Fruit fly (Drosophila melanogaster) whole organism, embryonic: ENCODE data around the gene CG31100.

ENCODE experiments used
- CG10321 ChIP-seq: fragments of 200-800 bp; sonication (Bioruptor generic); IDR thresholded peaks from 2 replicates; pipeline ENCODE4 v1.3.6; 2022; ENCODE audit warnings: missing biosample characterization, missing genetic modification characterization
- CG11696 ChIP-seq: fragments of 200-800 bp; sonication (Bioruptor generic); IDR thresholded peaks from 2 replicates; pipeline ENCODE4 v1.3.6; 2022; ENCODE audit warnings: missing biosample characterization, missing genetic modification characterization
- CG12744 ChIP-seq: fragments of 200-800 bp; sonication (Bioruptor generic); optimal IDR thresholded peaks from 2 replicates; lab custom pipeline; 2016; ENCODE audit warnings: missing biosample characterization, missing genetic modification characterization
- CG12942 ChIP-seq: fragments of 200-800 bp; sonication (Bioruptor generic); optimal IDR thresholded peaks from 3 replicates; lab custom pipeline; 2016; ENCODE audit warnings: missing biosample characterization, missing genetic modification characterization
- CG17359 ChIP-seq: fragments of 200-800 bp; sonication (Bioruptor generic); optimal IDR thresholded peaks from 3 replicates; lab custom pipeline; 2018; ENCODE audit warnings: missing biosample characterization, mild to moderate bottlenecking, missing genetic modification characterization, moderate library complexity
- CG17361 ChIP-seq: fragments of 200-800 bp; sonication (Bioruptor generic); IDR thresholded peaks from 3 replicates; pipeline ENCODE4 v1.3.6; 2022; ENCODE audit warnings: missing biosample characterization, missing genetic modification characterization
- CG17802 ChIP-seq: fragments of 200-800 bp; sonication (Bioruptor generic); optimal IDR thresholded peaks from 2 replicates; lab custom pipeline; 2018; ENCODE audit warnings: missing biosample characterization, mild to moderate bottlenecking, missing genetic modification characterization, moderate library complexity
- CG30403 ChIP-seq: fragments of 200-800 bp; sonication (Bioruptor generic); optimal IDR thresholded peaks from 3 replicates; lab custom pipeline; 2016; ENCODE audit warnings: missing biosample characterization, missing genetic modification characterization
- CG31388 ChIP-seq: fragments of 200-800 bp; sonication (Bioruptor generic); optimal IDR thresholded peaks from 2 replicates; lab custom pipeline; 2016; ENCODE audit warnings: missing biosample characterization, missing genetic modification characterization
- CG3407 ChIP-seq: fragments of 200-800 bp; sonication (Bioruptor generic); optimal IDR thresholded peaks from 2 replicates; lab custom pipeline; 2018; ENCODE audit warnings: missing biosample characterization, mild to moderate bottlenecking, missing genetic modification characterization
- CG43689 ChIP-seq: fragments of 200-800 bp; sonication (Bioruptor generic); IDR thresholded peaks from 2 replicates; pipeline ENCODE4 v1.3.6; 2022; ENCODE audit warnings: missing biosample characterization, missing genetic modification characterization
- CG5245 ChIP-seq: fragments of 200-800 bp; sonication (Bioruptor generic); optimal IDR thresholded peaks from 3 replicates; lab custom pipeline; 2016; ENCODE audit warnings: missing biosample characterization, missing genetic modification characterization
- CG5953 ChIP-seq: fragments of 200-800 bp; sonication (Bioruptor generic); IDR thresholded peaks from 2 replicates; pipeline ENCODE4 v1.3.6; 2022; ENCODE audit warnings: missing biosample characterization, missing genetic modification characterization
- CG8944 ChIP-seq: fragments of 200-800 bp; sonication (Bioruptor generic); optimal IDR thresholded peaks from 3 replicates; lab custom pipeline; 2016; ENCODE audit warnings: missing biosample characterization, missing genetic modification characterization
- Dad ChIP-seq: fragments of 200-800 bp; sonication (Bioruptor generic); optimal IDR thresholded peaks from 3 replicates; lab custom pipeline; 2016; ENCODE audit warnings: missing biosample characterization, missing genetic modification characterization
- HHEX ChIP-seq: fragments of 200-800 bp; sonication (Bioruptor generic); optimal IDR thresholded peaks from 3 replicates; lab custom pipeline; 2017; ENCODE audit warnings: missing biosample characterization, mild to moderate bottlenecking, missing genetic modification characterization, missing genetic modification reagents
- Hmx ChIP-seq: fragments of 200-800 bp; sonication (Bioruptor generic); optimal IDR thresholded peaks from 2 replicates; lab custom pipeline; 2016; ENCODE audit warnings: missing biosample characterization, missing genetic modification characterization
- NC2β ChIP-seq: fragments of 200-800 bp; sonication (Bioruptor generic); optimal IDR thresholded peaks from 2 replicates; lab custom pipeline; 2016; ENCODE audit warnings: missing biosample characterization, missing genetic modification characterization
- NFAT ChIP-seq: fragments of 200-800 bp; sonication (Bioruptor generic); IDR thresholded peaks from 2 replicates; pipeline ENCODE4 v1.3.6; 2022; ENCODE audit warnings: missing biosample characterization, missing genetic modification characterization
- Optix ChIP-seq: fragments of 200-800 bp; sonication (Bioruptor generic); IDR thresholded peaks from 3 replicates; pipeline ENCODE4 v1.3.6; 2022; ENCODE audit warnings: missing biosample characterization, missing genetic modification characterization
- Ptx1 ChIP-seq: fragments of 200-800 bp; sonication (Bioruptor generic); IDR thresholded peaks from 2 replicates; pipeline ENCODE4 v1.3.6; 2022; ENCODE audit warnings: missing biosample characterization, missing genetic modification characterization
- Sin3A ChIP-seq: fragments of >200 bp; optimal IDR thresholded peaks from 2 replicates; lab custom pipeline; 2018
- Stat92E ChIP-seq, 3 experiments: fragments of >200 bp in 2 of 3; fragments of 200-800 bp in 1 of 3; sonication (Bioruptor generic) in 1 of 3; optimal IDR thresholded peaks; 2 replicates each; lab custom pipeline; 2017 to 2019; ENCODE audit warnings: missing biosample characterization in 3 of 3, missing genetic modification characterization in 3 of 3, mild to moderate bottlenecking in 1 of 3, moderate library complexity in 1 of 3
- TFAM ChIP-seq: fragments of 200-800 bp; sonication (Bioruptor generic); optimal IDR thresholded peaks from 2 replicates; lab custom pipeline; 2017; ENCODE audit warnings: missing biosample characterization, missing genetic modification characterization, inconsistent platforms
- Tbp ChIP-seq: fragments of >200 bp; optimal IDR thresholded peaks from 2 replicates; lab custom pipeline; 2018; ENCODE audit warnings: missing biosample characterization, missing genetic modification characterization
- ab ChIP-seq: fragments of 200-800 bp; sonication (Bioruptor generic); optimal IDR thresholded peaks from 2 replicates; lab custom pipeline; 2016; ENCODE audit warnings: missing biosample characterization, missing genetic modification characterization
- amos ChIP-seq: fragments of 200-800 bp; sonication (Bioruptor generic); IDR thresholded peaks from 2 replicates; pipeline ENCODE4 v1.3.6; 2022; ENCODE audit warnings: missing biosample characterization, missing genetic modification characterization; ENCODE audit not compliant: partially characterized antibody
- br ChIP-seq: fragments of >200 bp; optimal IDR thresholded peaks from 2 replicates; lab custom pipeline; 2017
- chif ChIP-seq, 2 experiments: fragments of 200-800 bp; sonication (Bioruptor generic); optimal IDR thresholded peaks; 3 replicates each; lab custom pipeline; 2016; ENCODE audit warnings: missing biosample characterization in 2 of 2, missing genetic modification characterization in 2 of 2
- crp ChIP-seq, 2 experiments: fragments of 200-800 bp; sonication (Bioruptor generic); optimal IDR thresholded peaks; 2 replicates in 1 of 2; 3 replicates in 1 of 2; lab custom pipeline; 2017; ENCODE audit warnings: missing biosample characterization in 2 of 2, missing genetic modification characterization in 2 of 2, mild to moderate bottlenecking in 1 of 2, moderate library complexity in 1 of 2
- dimm ChIP-seq: fragments of 200-800 bp; sonication (Bioruptor generic); IDR thresholded peaks from 2 replicates; pipeline ENCODE4 v1.3.6; 2022; ENCODE audit warnings: missing biosample characterization, missing genetic modification characterization
- disco-r ChIP-seq: fragments of 200-800 bp; sonication (Bioruptor generic); optimal IDR thresholded peaks from 2 replicates; lab custom pipeline; 2016; ENCODE audit warnings: missing biosample characterization, missing genetic modification characterization
- dpn ChIP-seq, 2 experiments: fragments of 200-800 bp; sonication (Bioruptor generic); optimal IDR thresholded peaks; 3 replicates each; lab custom pipeline; 2016; ENCODE audit warnings: missing biosample characterization in 2 of 2, missing genetic modification characterization in 2 of 2
- ewg ChIP-seq: fragments of 200-800 bp; sonication (Bioruptor generic); optimal IDR thresholded peaks from 3 replicates; lab custom pipeline; 2017; ENCODE audit warnings: mild to moderate bottlenecking, missing biosample characterization, missing genetic modification reagents, missing genetic modification characterization
- eyg ChIP-seq: fragments of 200-800 bp; sonication (Bioruptor generic); optimal IDR thresholded peaks from 3 replicates; lab custom pipeline; 2016; ENCODE audit warnings: missing biosample characterization, missing genetic modification characterization
- hbn ChIP-seq: fragments of 200-800 bp; sonication (Bioruptor generic); IDR thresholded peaks from 2 replicates; pipeline ENCODE4 v1.3.6; 2022; ENCODE audit warnings: missing biosample characterization, missing genetic modification characterization; ENCODE audit not compliant: partially characterized antibody
- hth ChIP-seq: fragments of >200 bp; optimal IDR thresholded peaks from 2 replicates; lab custom pipeline; 2017; ENCODE audit warnings: inconsistent platforms
- knrl ChIP-seq: fragments of 200-800 bp; sonication (Bioruptor generic); IDR thresholded peaks from 3 replicates; pipeline ENCODE4 v1.3.6; 2022; ENCODE audit warnings: missing biosample characterization, missing genetic modification characterization; ENCODE audit not compliant: partially characterized antibody
- lab ChIP-seq: fragments of 200-800 bp; sonication (Bioruptor generic); optimal IDR thresholded peaks from 3 replicates; lab custom pipeline; 2017; ENCODE audit warnings: missing biosample characterization, missing genetic modification characterization, mild to moderate bottlenecking, moderate library complexity, missing genetic modification reagents
- luna ChIP-seq: fragments of 200-800 bp; sonication (Bioruptor generic); optimal IDR thresholded peaks from 2 replicates; lab custom pipeline; 2016; ENCODE audit warnings: missing biosample characterization, missing genetic modification characterization
- mam ChIP-seq: fragments of 200-800 bp; sonication (Bioruptor generic); optimal IDR thresholded peaks from 3 replicates; lab custom pipeline; 2016; ENCODE audit warnings: missing biosample characterization, missing genetic modification characterization
- mirr ChIP-seq: fragments of 200-800 bp; sonication (Bioruptor generic); optimal IDR thresholded peaks from 3 replicates; lab custom pipeline; 2018; ENCODE audit warnings: missing biosample characterization, mild to moderate bottlenecking, missing genetic modification characterization
- pb ChIP-seq: fragments of 200-800 bp; sonication (Bioruptor generic); optimal IDR thresholded peaks from 3 replicates; lab custom pipeline; 2016; ENCODE audit warnings: missing biosample characterization, missing genetic modification characterization
- psq ChIP-seq: fragments of 200-800 bp; sonication (Bioruptor generic); optimal IDR thresholded peaks from 2 replicates; lab custom pipeline; 2017; ENCODE audit warnings: missing biosample characterization, missing genetic modification characterization
- pum ChIP-seq: fragments of 200-800 bp; sonication (Bioruptor generic); optimal IDR thresholded peaks from 2 replicates; lab custom pipeline; 2016; ENCODE audit warnings: missing biosample characterization, missing genetic modification characterization
- ranshi ChIP-seq: fragments of 200-800 bp; sonication (Bioruptor generic); IDR thresholded peaks from 2 replicates; pipeline ENCODE4 v1.3.6; 2022; ENCODE audit warnings: missing biosample characterization, missing genetic modification characterization
- run ChIP-seq: fragments of 200-800 bp; sonication (Bioruptor generic); optimal IDR thresholded peaks from 3 replicates; lab custom pipeline; 2018; ENCODE audit warnings: missing biosample characterization, mild to moderate bottlenecking, missing genetic modification characterization
- schlank ChIP-seq: fragments of 200-800 bp; sonication (Bioruptor generic); optimal IDR thresholded peaks from 2 replicates; lab custom pipeline; 2018; ENCODE audit warnings: missing biosample characterization, mild to moderate bottlenecking, missing genetic modification characterization
- sens-2 ChIP-seq: fragments of 200-800 bp; sonication (Bioruptor generic); IDR thresholded peaks from 2 replicates; pipeline ENCODE4 v1.3.6; 2022; ENCODE audit warnings: missing biosample characterization, missing genetic modification characterization
- tna ChIP-seq: fragments of 200-800 bp; sonication (Bioruptor generic); IDR thresholded peaks from 2 replicates; pipeline ENCODE4 v1.3.6; 2022; ENCODE audit warnings: missing biosample characterization, missing genetic modification characterization; ENCODE audit not compliant: partially characterized antibody
- yki ChIP-seq: fragments of >200 bp; optimal IDR thresholded peaks from 3 replicates; lab custom pipeline; 2018

CG31100 gene

DNA sequence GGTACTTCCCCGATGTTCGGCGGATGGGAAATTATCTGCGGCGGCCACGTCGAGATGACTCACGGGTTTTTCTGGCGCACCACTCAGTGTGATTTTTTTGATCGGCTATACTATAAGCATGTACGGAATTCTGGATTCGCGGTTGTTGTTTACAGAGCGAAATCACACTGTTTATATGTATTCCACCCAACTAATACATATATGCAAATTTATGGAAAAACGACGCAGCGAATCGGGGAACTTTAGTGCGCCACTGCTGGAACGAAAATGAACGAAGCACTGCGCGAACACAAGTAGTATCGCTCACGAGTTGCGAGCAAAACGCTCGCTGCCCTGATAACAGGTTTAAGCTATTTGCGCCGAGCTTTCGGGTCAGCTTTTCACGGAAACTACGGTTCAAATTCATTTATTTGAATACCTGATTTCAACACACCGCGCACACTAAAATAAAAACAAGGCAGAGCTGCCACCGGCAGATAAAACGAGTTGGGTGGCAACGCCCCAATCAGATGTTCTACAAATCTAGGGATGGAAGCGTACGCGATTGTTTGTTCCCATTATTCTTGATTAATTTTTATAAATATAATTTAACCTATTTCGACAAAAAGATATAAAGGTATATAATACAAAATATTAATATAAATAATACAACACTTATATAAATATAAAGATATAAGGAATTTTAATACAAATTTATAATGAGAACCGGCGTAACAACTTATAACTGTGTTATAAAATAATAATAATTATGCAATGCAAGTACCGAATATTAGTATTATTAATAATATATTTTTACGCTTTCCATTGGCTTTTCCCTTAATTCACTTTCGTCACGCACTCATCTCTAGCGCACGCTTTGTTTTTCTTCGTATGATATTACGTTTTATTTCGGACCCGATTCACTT lies 44.4 kb upstream of the CG31100 start, which contains the start of gene Rel (continued):
- TF ChIP-seq CG31388 (GFP tag; lab: Kevin White, UChicago) (no peak), CG17361 (GFP tag; lab: Robert Waterston, UW) (no peak), psq (no peak), tna (GFP tag; lab: Robert Waterston, UW) (no peak), amos (GFP tag; lab: Robert Waterston, UW) (no peak), Tbp (no peak), CG17802 (tag; lab: Kevin White, UChicago) (no peak), crp (GFP tag; optimal IDR thresholded peaks at IDR 0.05; lab: Kevin White, UChicago) (peak; percentile 32 to 89), CG30403 (GFP tag; lab: Kevin White, UChicago) (peak; percentile 62), schlank (tag; lab: Kevin White, UChicago) (peak; percentile 45), CG17359 (peak; percentile 66), disco-r (GFP tag; lab: Kevin White, UChicago) (no peak), hth (lab: Kevin White, UChicago) (no peak), CG10321 (GFP tag; lab: Robert Waterston, UW) (no peak), lab (GFP tag; lab: Kevin White, UChicago) (peak; percentile 68), chif (GFP tag; optimal IDR thresholded peaks at IDR 0.05; lab: Kevin White, UChicago) (no peak), mam (GFP tag; lab: Kevin White, UChicago) (no peak), ewg (peak; percentile 49), mirr (GFP tag; lab: Kevin White, UChicago) (peak; percentile 94), CG43689 (no peak), Ptx1 (no peak), eyg (GFP tag; lab: Kevin White, UChicago) (peak; percentile 13), hbn (GFP tag; lab: Robert Waterston, UW) (no peak), ranshi (GFP tag; lab: Robert Waterston, UW) (no peak), CG5953 (GFP tag; lab: Robert Waterston, UW) (no peak), yki (no peak), CG12942 (GFP tag; lab: Kevin White, UChicago) (peak; percentile 31), CG11696 (GFP tag; lab: Robert Waterston, UW) (no peak), dpn (GFP tag; optimal IDR thresholded peaks at IDR 0.05; lab: Kevin White, UChicago) (peak in 1 of 2 experiments; percentile 62), TFAM (GFP tag; lab: Kevin White, UChicago) (no peak), CG5245 (GFP tag; lab: Kevin White, UChicago) (peak; percentile 45), Dad (GFP tag; lab: Kevin White, UChicago) (no peak), HHEX (GFP tag; lab: Kevin White, UChicago) (peak; percentile 11), ab (no peak), luna (GFP tag; lab: Kevin White, UChicago) (peak; percentile 29), run (tag; lab: Kevin White, UChicago) (peak; percentile 9), sens-2 (GFP tag; lab: Robert Waterston, UW) (no peak), Optix (GFP tag; lab: Robert Waterston, UW) (no peak), knrl (GFP tag; lab: Robert Waterston, UW) (no peak), pum (GFP tag; lab: Kevin White, UChicago) (no peak), dimm (GFP tag; lab: Robert Waterston, UW) (no peak), Stat92E (GFP tag; optimal IDR thresholded peaks at IDR 0.05; lab: Kevin White, UChicago) (no peak), pb (peak; percentile 34), Hmx (GFP tag; lab: Kevin White, UChicago) (no peak), CG8944 (GFP tag; lab: Kevin White, UChicago) (no peak), br (no peak), CG3407 (GFP tag; lab: Kevin White, UChicago) (no peak), NFAT (GFP tag; lab: Robert Waterston, UW) (no peak), Sin3A (lab: Kevin White, UChicago) (no peak), NC2β (GFP tag; lab: Kevin White, UChicago) (peak; percentile 22), CG12744 (GFP tag; lab: Kevin White, UChicago) (no peak)
